Worm (Caenorhabditis elegans): Measurements from ENCODE around the gene F57H12.6.

Gene F57H12.6

DNA sequence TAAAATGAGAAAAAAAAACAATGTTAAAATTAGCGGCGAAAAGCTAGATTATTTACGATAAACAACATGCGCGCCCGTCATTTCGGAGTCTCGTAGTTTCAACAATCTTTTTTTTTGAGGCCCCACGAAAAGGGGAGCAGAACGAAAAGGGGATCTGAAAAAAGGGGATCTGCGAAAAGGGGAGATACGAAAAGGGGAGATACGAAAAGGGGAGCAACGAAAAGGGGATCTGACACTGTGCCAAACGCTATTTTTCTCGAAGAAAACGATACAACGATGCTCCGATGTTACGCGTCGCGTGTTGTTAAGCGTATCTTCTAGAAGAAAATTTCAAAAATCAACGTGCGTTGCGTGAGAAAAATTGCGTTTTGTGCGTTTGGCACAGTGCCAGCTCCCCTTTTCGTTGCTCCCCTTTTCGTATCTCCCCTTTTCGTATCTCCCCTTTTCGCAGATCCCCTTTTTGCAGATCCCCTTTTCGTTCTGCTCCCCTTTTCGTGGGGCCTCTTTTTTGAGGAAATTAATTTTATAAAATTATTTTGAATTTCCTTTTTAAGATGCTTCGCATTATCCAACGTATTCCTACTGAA, 39.7 kb upstream of the F57H12.6 start, which contains the start of gene C26B2.7:
Gene C26B2.7, plus strand, starts transcription at position 549 of the 587 bp plus-strand sequence.
- TF ChIP-seq nhr-43 (tag; optimal IDR thresholded peaks at IDR 0.05; ENCODE audit: poor library complexity, severe bottlenecking) (peak; percentile 80), lsy-12 (tag; optimal IDR thresholded peaks at IDR 0.05) (peak; percentile 44), elt-2 (tag; optimal IDR thresholded peaks at IDR 0.05) (peak; percentile 31), hmg-11 (tag; optimal IDR thresholded peaks at IDR 0.05) (peak; percentile 37), nfya-1 (tag; optimal IDR thresholded peaks at IDR 0.05; ENCODE audit: insufficient read depth) (peak; percentile 55), pha-4 (tag; optimal IDR thresholded peaks at IDR 0.05) (peak; percentile 74), ceh-82 (tag; optimal IDR thresholded peaks at IDR 0.05) (peak; percentile 36), lin-15B (tag; optimal IDR thresholded peaks at IDR 0.05) (peak; percentile 52), jun-1 (tag; optimal IDR thresholded peaks at IDR 0.05) (peak; percentile 29), nhr-23 (tag; optimal IDR thresholded peaks at IDR 0.05) (peak; percentile 19), R02D3.7 (tag; optimal IDR thresholded peaks at IDR 0.05) (peak; percentile 87), snpc-4 (tag; optimal IDR thresholded peaks at IDR 0.05) (peak; percentile 20)

- TF ChIP-seq zag-1 (tag; optimal IDR thresholded peaks at IDR 0.05) = no peak
- no peak for TF ChIP-seq nhr-12 (tag; optimal IDR thresholded peaks at IDR 0.05)
- TF ChIP-seq ceh-82 (tag; optimal IDR thresholded peaks at IDR 0.05) = no peak
- no peak for TF ChIP-seq fos-1 (tag; optimal IDR thresholded peaks at IDR 0.05)
- TF ChIP-seq elt-2 (tag; optimal IDR thresholded peaks at IDR 0.05) = no peak
- TF ChIP-seq nhr-28 (tag; optimal IDR thresholded peaks at IDR 0.05) = no peak
- no peak for TF ChIP-seq mml-1 (tag; optimal IDR thresholded peaks at IDR 0.05)
- no peak for TF ChIP-seq egl-27 (tag; optimal IDR thresholded peaks at IDR 0.05)
- no peak for TF ChIP-seq ceh-28 (tag; optimal IDR thresholded peaks at IDR 0.05)
These were observed 37.7 kb upstream of the F57H12.6 start, which contains the start of gene C26B2.8 for ce11 chrIV:8013849-8014248. Gene C26B2.8 (plus strand): TSS chrIV:8014149.

- TF ChIP-seq nhr-28 (tag; optimal IDR thresholded peaks at IDR 0.05) = no peak
- no peak for TF ChIP-seq nhr-67 (tag; optimal IDR thresholded peaks at IDR 0.05)
- no peak for TF ChIP-seq unc-62 (GFP tag; optimal IDR thresholded peaks at IDR 0.05)
- no peak for TF ChIP-seq nhr-237 (tag; optimal IDR thresholded peaks at IDR 0.05)
- TF ChIP-seq ceh-28 (tag; optimal IDR thresholded peaks at IDR 0.05) = no peak
- no peak for TF ChIP-seq nhr-12 (tag; optimal IDR thresholded peaks at IDR 0.05)
- TF ChIP-seq ZK546.5 (tag; optimal IDR thresholded peaks at IDR 0.05) = no peak
- no peak for TF ChIP-seq lin-39 (tag; optimal IDR thresholded peaks at IDR 0.05)
These were observed 36.2 kb upstream of the F57H12.6 start, which contains the start of gene Y42H9B.3 for ce11 chrIV:8012330-8012729. Gene Y42H9B.3 (minus strand): TSS chrIV:8012430.

- TF ChIP-seq jun-1 (tag; optimal IDR thresholded peaks at IDR 0.05) (no peak), mml-1 (tag; optimal IDR thresholded peaks at IDR 0.05) (no peak), snpc-4 (tag; optimal IDR thresholded peaks at IDR 0.05) (no peak), ZK546.5 (tag; optimal IDR thresholded peaks at IDR 0.05) (no peak), ceh-28 (tag; optimal IDR thresholded peaks at IDR 0.05) (no peak), unc-62 (GFP tag; optimal IDR thresholded peaks at IDR 0.05) (no peak), unc-39 (tag; optimal IDR thresholded peaks at IDR 0.05) (no peak), egl-27 (tag; optimal IDR thresholded peaks at IDR 0.05) (no peak), skn-1 (tag; optimal IDR thresholded peaks at IDR 0.05) (no peak), ceh-16 (tag; optimal IDR thresholded peaks at IDR 0.05) (no peak), nhr-28 (tag; optimal IDR thresholded peaks at IDR 0.05) (no peak), nhr-43 (tag; optimal IDR thresholded peaks at IDR 0.05; ENCODE audit: poor library complexity, severe bottlenecking) (no peak), nhr-67 (tag; optimal IDR thresholded peaks at IDR 0.05) (no peak), tbx-2 (tag; optimal IDR thresholded peaks at IDR 0.05) (no peak), ztf-4 (tag; optimal IDR thresholded peaks at IDR 0.05) (no peak)
These were observed 34.4 kb upstream of the F57H12.6 start for ce11 chrIV:8010521-8010920.

- TF ChIP-seq nhr-11 (tag; optimal IDR thresholded peaks at IDR 0.05) = no peak
- no peak for TF ChIP-seq ztf-11 (tag; optimal IDR thresholded peaks at IDR 0.05)
- TF ChIP-seq ceh-16 (tag; optimal IDR thresholded peaks at IDR 0.05) = no peak
- TF ChIP-seq nhr-23 (tag; optimal IDR thresholded peaks at IDR 0.05) = no peak
- no peak for TF ChIP-seq nfya-1 (tag; optimal IDR thresholded peaks at IDR 0.05; ENCODE audit: insufficient read depth)
- peak; percentile 80 for TF ChIP-seq nhr-25 (tag; optimal IDR thresholded peaks at IDR 0.05)
- TF ChIP-seq lin-15B (tag; optimal IDR thresholded peaks at IDR 0.05) = no peak
These were observed 33.3 kb upstream of the F57H12.6 start for ce11 chrIV:8009374-8009773.

Data from whole organism, L3 larva.